Worm (Caenorhabditis elegans) whole organism, mixed stage, embryonic: Measurements from ENCODE around the gene Y55F3AM.11.

Source experiments
- ceh-39 ChIP-seq: fragments of 150-350 bp; optimal IDR thresholded peaks from 2 replicates; lab custom pipeline; 2014; ENCODE audit warnings: missing biosample characterization, missing genetic modification characterization
- ceh-43 ChIP-seq: fragments of 200-800 bp; sonication (Bioruptor generic); optimal IDR thresholded peaks from 2 replicates; lab custom pipeline; 2018; ENCODE audit warnings: mild to moderate bottlenecking, missing genetic modification characterization, moderate library complexity, missing compliant biosample characterization
- ceh-83 ChIP-seq: fragments of 200-800 bp; sonication (Bioruptor generic); optimal IDR thresholded peaks from 2 replicates; lab custom pipeline; 2018; ENCODE audit warnings: mild to moderate bottlenecking, missing genetic modification characterization, missing compliant biosample characterization
- ces-1 ChIP-seq: fragments of 150-350 bp; optimal IDR thresholded peaks from 2 replicates; lab custom pipeline; 2014; ENCODE audit warnings: missing biosample characterization, missing genetic modification reagents, missing genetic modification characterization
- cnd-1 ChIP-seq: fragments of 200-800 bp; sonication (Bioruptor generic); optimal IDR thresholded peaks from 2 replicates; lab custom pipeline; 2018; ENCODE audit warnings: mild to moderate bottlenecking, missing genetic modification characterization, missing compliant biosample characterization
- drap-1 ChIP-seq: fragments of 200-800 bp; sonication (Bioruptor generic); optimal IDR thresholded peaks from 3 replicates; lab custom pipeline; 2018; ENCODE audit warnings: mild to moderate bottlenecking, missing genetic modification characterization, missing compliant biosample characterization
- elt-1 ChIP-seq: sonication (generic microtip); optimal IDR thresholded peaks from 2 replicates; lab custom pipeline; 2017; ENCODE audit warnings: missing genetic modification characterization, mild to moderate bottlenecking, missing compliant biosample characterization, antibody characterized with exemption, moderate library complexity, borderline replicate concordance; ENCODE audit not compliant: insufficient read depth
- elt-3 ChIP-seq: fragments of 150-350 bp; optimal IDR thresholded peaks from 2 replicates; lab custom pipeline; 2014; ENCODE audit warnings: missing biosample characterization, missing genetic modification characterization
- flh-1 ChIP-seq: fragments of 200-800 bp; sonication (Bioruptor generic); optimal IDR thresholded peaks from 2 replicates; lab custom pipeline; 2018; ENCODE audit warnings: mild to moderate bottlenecking, missing genetic modification characterization, moderate library complexity, missing compliant biosample characterization
- ham-2 ChIP-seq: fragments of 200-800 bp; sonication (Bioruptor generic); optimal IDR thresholded peaks from 2 replicates; lab custom pipeline; 2018; ENCODE audit warnings: mild to moderate bottlenecking, missing genetic modification characterization, missing compliant biosample characterization
- hlh-1 ChIP-seq: fragments of 150-350 bp; optimal IDR thresholded peaks from 2 replicates; lab custom pipeline; 2014; ENCODE audit warnings: missing biosample characterization, missing genetic modification reagents, missing genetic modification characterization
- lin-13 ChIP-seq: fragments of 150-350 bp; optimal IDR thresholded peaks from 2 replicates; lab custom pipeline; 2014; ENCODE audit warnings: missing biosample characterization, missing genetic modification characterization
- lin-32 ChIP-seq: fragments of 200-800 bp; sonication (Bioruptor generic); optimal IDR thresholded peaks from 2 replicates; lab custom pipeline; 2018; ENCODE audit warnings: mild to moderate bottlenecking, missing genetic modification characterization, missing compliant biosample characterization
- lsy-2 ChIP-seq: fragments of 150-350 bp; optimal IDR thresholded peaks from 2 replicates; lab custom pipeline; 2014; ENCODE audit warnings: missing biosample characterization, missing genetic modification characterization
- mab-5 ChIP-seq: fragments of 150-350 bp; optimal IDR thresholded peaks from 2 replicates; lab custom pipeline; 2014; ENCODE audit warnings: missing biosample characterization, missing genetic modification characterization
- mep-1 ChIP-seq: fragments of 150-350 bp; optimal IDR thresholded peaks from 2 replicates; lab custom pipeline; 2017; ENCODE audit warnings: missing biosample characterization, missing genetic modification reagents, missing genetic modification characterization, inconsistent platforms
- mls-2 ChIP-seq: sonication (generic microtip); optimal IDR thresholded peaks from 2 replicates; lab custom pipeline; 2016; ENCODE audit warnings: mild to moderate bottlenecking, missing genetic modification characterization, moderate library complexity, missing compliant biosample characterization
- nhr-12 ChIP-seq: fragments of 150-350 bp; optimal IDR thresholded peaks from 2 replicates; lab custom pipeline; 2014; ENCODE audit warnings: missing biosample characterization, missing genetic modification characterization
- nhr-237 ChIP-seq: fragments of 150-350 bp; optimal IDR thresholded peaks from 2 replicates; lab custom pipeline; 2014; ENCODE audit warnings: missing biosample characterization, missing genetic modification characterization
- nhr-76 ChIP-seq: sonication (generic microtip); optimal IDR thresholded peaks from 2 replicates; lab custom pipeline; 2017; ENCODE audit warnings: missing biosample characterization, missing genetic modification characterization
- pha-4 ChIP-seq: fragments of 150-350 bp; optimal IDR thresholded peaks from 2 replicates; lab custom pipeline; 2018; ENCODE audit warnings: missing biosample characterization, missing genetic modification reagents, missing genetic modification characterization
- sem-2 ChIP-seq: fragments of 200-800 bp; sonication (Bioruptor generic); optimal IDR thresholded peaks from 2 replicates; lab custom pipeline; 2018; ENCODE audit warnings: mild to moderate bottlenecking, missing genetic modification characterization, missing compliant biosample characterization
- snpc-4 ChIP-seq: fragments of 150-350 bp; optimal IDR thresholded peaks from 2 replicates; lab custom pipeline; 2014; ENCODE audit warnings: missing biosample characterization, missing genetic modification characterization
- sptf-1 ChIP-seq: sonication (generic microtip); optimal IDR thresholded peaks from 2 replicates; lab custom pipeline; 2017; ENCODE audit warnings: mild to moderate bottlenecking, missing genetic modification characterization, moderate library complexity, missing compliant biosample characterization
- tbx-8 ChIP-seq: fragments of 200-800 bp; sonication (Bioruptor generic); optimal IDR thresholded peaks from 2 replicates; lab custom pipeline; 2018; ENCODE audit warnings: mild to moderate bottlenecking, missing genetic modification characterization, moderate library complexity, missing compliant biosample characterization
- unc-120 ChIP-seq: sonication (generic microtip); optimal IDR thresholded peaks from 2 replicates; lab custom pipeline; 2017; ENCODE audit warnings: missing genetic modification characterization, missing compliant biosample characterization; ENCODE audit not compliant: poor library complexity, severe bottlenecking
- unc-39 ChIP-seq: fragments of 150-350 bp; optimal IDR thresholded peaks from 2 replicates; lab custom pipeline; 2014; ENCODE audit warnings: missing biosample characterization, missing genetic modification characterization
- zip-8 ChIP-seq: fragments of 150-350 bp; optimal IDR thresholded peaks from 2 replicates; lab custom pipeline; 2014; ENCODE audit warnings: missing biosample characterization, missing genetic modification characterization
- ztf-11 ChIP-seq: fragments of 150-350 bp; optimal IDR thresholded peaks from 2 replicates; lab custom pipeline; 2014; ENCODE audit warnings: missing biosample characterization, missing genetic modification characterization

Y55F3AM.11 gene

ce11 chrIV:1013233-1013798 lies 30.9 kb downstream of the Y55F3AM.11 start:
- no peak for TF ChIP-seq nhr-12
- TF ChIP-seq elt-1 (tag; lab: Kevin White, UChicago), result no peak
- TF ChIP-seq unc-39, result no peak
- TF ChIP-seq, all 35 proteins: peak for 0

DNA sequence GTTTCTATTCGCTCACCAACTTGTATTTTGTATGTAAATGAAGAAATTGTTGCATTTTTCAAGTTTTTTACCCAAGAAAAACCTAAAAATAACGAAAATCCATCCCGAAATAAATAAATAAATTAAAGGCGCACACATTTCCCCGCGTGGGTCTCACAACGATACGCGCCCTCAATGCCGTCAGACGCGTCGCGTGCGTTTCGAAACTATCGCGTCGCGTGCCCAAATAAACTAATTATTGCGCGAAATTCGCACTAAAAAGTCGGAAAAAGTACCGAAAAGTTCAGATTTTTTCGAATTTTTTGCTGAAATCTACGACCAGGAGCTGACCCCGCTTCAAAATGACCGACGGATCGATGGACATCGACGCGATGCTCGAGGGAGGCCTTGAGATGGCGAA lies 31.7 kb downstream of the Y55F3AM.11 start, which contains the start of gene rbm-39:
Gene rbm-39, plus strand, starts transcription at position 178 of the 400 bp plus-strand sequence.
- TF ChIP-seq elt-3 (tag; lab: Kevin White, UChicago) (no peak), unc-39 (no peak), ceh-83 (GFP tag; lab: Kevin White, UChicago) (no peak), nhr-237 (tag; lab: Kevin White, UChicago) (peak; percentile 50), hlh-1 (tag; lab: Kevin White, UChicago) (peak; percentile 15), ceh-39 (tag; lab: Kevin White, UChicago) (peak; percentile 77), lin-13 (tag; lab: Kevin White, UChicago) (peak; percentile 80), lsy-2 (tag; lab: Kevin White, UChicago) (peak; percentile 82), ces-1 (GFP tag; lab: Kevin White, UChicago) (peak; percentile 97), mep-1 (peak; percentile 82), cnd-1 (no peak), pha-4 (tag; lab: Kevin White, UChicago) (peak; percentile 74), unc-120 (tag; lab: Kevin White, UChicago) (peak; percentile 7)

ce11 chrIV:1011776-1012175 lies 32.4 kb downstream of the Y55F3AM.11 start:
- TF ChIP-seq mls-2 (tag; lab: Kevin White, UChicago) (no peak), drap-1 (GFP tag; lab: Kevin White, UChicago) (no peak), unc-120 (tag; lab: Kevin White, UChicago) (no peak), sem-2 (GFP tag; lab: Kevin White, UChicago) (no peak), ces-1 (GFP tag; lab: Kevin White, UChicago) (no peak)

DNA sequence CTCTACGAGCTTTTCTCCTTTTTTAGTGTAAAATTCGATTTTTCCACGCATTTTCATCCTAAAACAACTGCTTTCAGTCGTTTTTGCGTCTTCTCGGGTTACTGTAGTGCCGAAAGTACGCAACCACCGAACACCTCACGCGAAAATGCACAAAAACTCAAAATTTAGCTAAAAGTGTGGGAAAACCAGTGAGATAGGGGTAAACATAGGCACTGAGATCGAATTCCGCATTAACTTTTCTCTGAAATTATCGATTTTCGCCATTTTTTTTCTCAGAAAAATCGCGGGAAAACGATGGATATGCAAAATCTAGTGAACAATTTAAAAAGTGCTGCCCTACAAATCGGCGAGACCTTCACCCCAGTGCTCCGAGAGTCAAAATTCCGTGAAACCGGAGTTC lies 34.0 kb downstream of the Y55F3AM.11 start, which contains the start of gene atg-3:
Gene atg-3, plus strand, starts transcription at position 301 of the 400 bp plus-strand sequence.
- TF ChIP-seq elt-1 (tag; lab: Kevin White, UChicago) (no peak), tbx-8 (GFP tag; lab: Kevin White, UChicago) (no peak), nhr-76 (no peak), ham-2 (GFP tag; lab: Kevin White, UChicago) (no peak), mls-2 (tag; lab: Kevin White, UChicago) (no peak), lin-32 (GFP tag; lab: Kevin White, UChicago) (no peak)

ce11 chrIV:1009546-1009945 lies 34.6 kb downstream of the Y55F3AM.11 start, which contains the start of gene Y55F3AM.9:
Gene Y55F3AM.9, minus strand, starts transcription at chrIV:1009734.
- peak; percentile 33 for TF ChIP-seq ces-1 (GFP tag; lab: Kevin White, UChicago)
- peak; percentile 30 for TF ChIP-seq sptf-1 (tag; lab: Kevin White, UChicago)
- no peak for TF ChIP-seq lin-32 (GFP tag; lab: Kevin White, UChicago)
- no peak for TF ChIP-seq ceh-43 (GFP tag; lab: Kevin White, UChicago)
- no peak for TF ChIP-seq elt-3 (tag; lab: Kevin White, UChicago)
- TF ChIP-seq nhr-237 (tag; lab: Kevin White, UChicago), result no peak
- TF ChIP-seq lin-13 (tag; lab: Kevin White, UChicago), result peak; percentile 46
- TF ChIP-seq unc-39, result no peak
- TF ChIP-seq ham-2 (GFP tag; lab: Kevin White, UChicago), result no peak
- no peak for TF ChIP-seq snpc-4 (tag; lab: Kevin White, UChicago)
- no peak for TF ChIP-seq zip-8
- TF ChIP-seq flh-1 (GFP tag; lab: Kevin White, UChicago), result no peak
- TF ChIP-seq nhr-12, result no peak
- TF ChIP-seq cnd-1, result no peak
- TF ChIP-seq lsy-2 (tag; lab: Kevin White, UChicago), result peak; percentile 19
- peak; percentile 11 for TF ChIP-seq ztf-11 (tag; lab: Kevin White, UChicago)
- no peak for TF ChIP-seq mab-5 (tag; lab: Kevin White, UChicago)
- TF ChIP-seq mep-1, result peak; percentile 4
